Worm (Caenorhabditis elegans) whole organism, L1 larva: ENCODE data around the gene F11G11.13.

ENCODE experiments used
- elt-2 ChIP-seq: sonication (generic microtip); optimal IDR thresholded peaks from 2 replicates; lab custom pipeline; 2016; ENCODE audit warnings: missing genetic modification characterization, mild to moderate bottlenecking, inconsistent platforms, missing compliant biosample characterization, missing genetic modification reagents
- lin-15B ChIP-seq: fragments of 150-350 bp; sonication (generic microtip); optimal IDR thresholded peaks from 3 replicates; lab custom pipeline; 2014; ENCODE audit warnings: missing biosample characterization, missing genetic modification characterization
- lin-39 ChIP-seq: fragments of 150-350 bp; optimal IDR thresholded peaks from 2 replicates; lab custom pipeline; 2014; ENCODE audit warnings: missing biosample characterization, missing genetic modification reagents, missing genetic modification characterization
- mab-9 ChIP-seq: fragments of 200-800 bp; sonication (Bioruptor generic); IDR thresholded peaks from 2 replicates; pipeline ENCODE4 v1.3.6; 2022; ENCODE audit warnings: missing genetic modification reagents, missing genetic modification characterization, missing compliant biosample characterization
- nhr-77 ChIP-seq: fragments of 150-350 bp; optimal IDR thresholded peaks from 2 replicates; lab custom pipeline; 2014; ENCODE audit warnings: missing biosample characterization, missing genetic modification characterization
- nhr-90 ChIP-seq: sonication (generic microtip); optimal IDR thresholded peaks from 2 replicates; lab custom pipeline; 2016; ENCODE audit warnings: mild to moderate bottlenecking, missing genetic modification characterization, missing compliant biosample characterization; ENCODE audit not compliant: poor library complexity
- swsn-7 ChIP-seq: sonication (generic microtip); optimal IDR thresholded peaks from 2 replicates; lab custom pipeline; 2016; ENCODE audit warnings: missing genetic modification characterization, missing compliant biosample characterization

ce11 chrII:4892594-4892993 is 16.6 kb upstream of the F11G11.13 start, which contains the start of gene msp-33:
- TF ChIP-seq nhr-90 (tag; lab: Kevin White, UChicago) (no peak), mab-9 (GFP tag; lab: Robert Waterston, UW) (no peak), nhr-77 (tag; lab: Kevin White, UChicago) (no peak), lin-15B (tag; lab: Kevin White, UChicago) (no peak), swsn-7 (tag; lab: Kevin White, UChicago) (no peak), lin-39 (tag; lab: Kevin White, UChicago) (no peak), elt-2 (tag; lab: Kevin White, UChicago) (no peak)
